Fruit fly (Drosophila melanogaster) whole organism, embryonic: Measurements from ENCODE around the gene CG14947.

Experiments
- Awh ChIP-seq: fragments of 200-800 bp; sonication (Bioruptor generic); IDR thresholded peaks from 2 replicates; pipeline ENCODE4, ENCODE4 v1.3.6; 2022; ENCODE audit warnings: missing biosample characterization, missing genetic modification characterization
- CG1024 ChIP-seq: fragments of 200-800 bp; sonication (Bioruptor generic); IDR thresholded peaks from 2 replicates; pipeline ENCODE4 v1.3.6; 2022; ENCODE audit warnings: missing biosample characterization, missing genetic modification characterization
- CG11456 ChIP-seq: fragments of 200-800 bp; sonication (Bioruptor generic); IDR thresholded peaks from 3 replicates; pipeline ENCODE4 v1.3.6; 2022; ENCODE audit warnings: missing biosample characterization, missing genetic modification characterization
- CG12104 ChIP-seq: fragments of 200-800 bp; sonication (Bioruptor generic); optimal IDR thresholded peaks from 3 replicates; lab custom pipeline; 2016; ENCODE audit warnings: missing biosample characterization, missing genetic modification characterization
- CG12659 ChIP-seq: fragments of 200-800 bp; sonication (Bioruptor generic); optimal IDR thresholded peaks from 3 replicates; lab custom pipeline; 2017; ENCODE audit warnings: mild to moderate bottlenecking, missing biosample characterization, missing genetic modification reagents, missing genetic modification characterization
- CG15011 ChIP-seq: fragments of 200-800 bp; sonication (Bioruptor generic); optimal IDR thresholded peaks from 3 replicates; lab custom pipeline; 2018; ENCODE audit warnings: missing biosample characterization, mild to moderate bottlenecking, missing genetic modification characterization
- CG15073 ChIP-seq: fragments of 200-800 bp; sonication (Bioruptor generic); optimal IDR thresholded peaks from 2 replicates; lab custom pipeline; 2016; ENCODE audit warnings: missing biosample characterization, missing genetic modification characterization
- CG15514 ChIP-seq: fragments of 200-800 bp; sonication (Bioruptor generic); optimal IDR thresholded peaks from 3 replicates; lab custom pipeline; 2017; ENCODE audit warnings: missing biosample characterization, missing genetic modification characterization, mild to moderate bottlenecking, moderate library complexity, missing genetic modification reagents
- CG18262 ChIP-seq: fragments of 200-800 bp; optimal IDR thresholded peaks from 3 replicates; lab custom pipeline; 2019; ENCODE audit warnings: missing biosample characterization, mild to moderate bottlenecking, missing genetic modification characterization, moderate library complexity
- CG2120 ChIP-seq: fragments of 200-800 bp; sonication (Bioruptor generic); optimal IDR thresholded peaks from 3 replicates; lab custom pipeline; 2016; ENCODE audit warnings: missing biosample characterization, missing genetic modification characterization
- CG2712 ChIP-seq: fragments of 200-800 bp; optimal IDR thresholded peaks from 3 replicates; lab custom pipeline; 2019; ENCODE audit warnings: missing biosample characterization, mild to moderate bottlenecking, missing genetic modification characterization, moderate library complexity
- CG34376 ChIP-seq: fragments of 200-800 bp; sonication (Bioruptor generic); optimal IDR thresholded peaks from 2 replicates; lab custom pipeline; 2018; ENCODE audit warnings: missing biosample characterization, mild to moderate bottlenecking, missing genetic modification characterization
- CG3995 ChIP-seq: fragments of 200-800 bp; sonication (Bioruptor generic); optimal IDR thresholded peaks from 3 replicates; lab custom pipeline; 2016; ENCODE audit warnings: missing biosample characterization, missing genetic modification characterization
- CG7745 ChIP-seq: fragments of 200-800 bp; sonication (Bioruptor generic); optimal IDR thresholded peaks from 2 replicates; lab custom pipeline; 2018; ENCODE audit warnings: missing biosample characterization, mild to moderate bottlenecking, missing genetic modification characterization, moderate library complexity
- CG8290 ChIP-seq, 3 experiments: fragments of 200-800 bp; sonication (Bioruptor generic); optimal IDR thresholded peaks; 2 replicates each; lab custom pipeline; 2016 to 2019; ENCODE audit warnings: missing biosample characterization in 3 of 3, missing genetic modification characterization in 3 of 3, mild to moderate bottlenecking in 2 of 3, moderate library complexity in 1 of 3
- CG9797 ChIP-seq: fragments of 200-800 bp; sonication (Bioruptor generic); optimal IDR thresholded peaks from 3 replicates; lab custom pipeline; 2018; ENCODE audit warnings: missing biosample characterization, mild to moderate bottlenecking, missing genetic modification characterization
- CHES-1-like ChIP-seq: fragments of 200-800 bp; sonication (Bioruptor generic); optimal IDR thresholded peaks from 2 replicates; lab custom pipeline; 2016; ENCODE audit warnings: missing biosample characterization, missing genetic modification characterization
- D ChIP-seq, 2 experiments: fragments of 200-800 bp in 1 of 2; fragments of >200 bp in 1 of 2; sonication (Bioruptor generic) in 1 of 2; optimal IDR thresholded peaks; 2 replicates in 1 of 2; 3 replicates in 1 of 2; lab custom pipeline; 2017; ENCODE audit warnings: mild to moderate bottlenecking in 1 of 2, missing biosample characterization in 1 of 2, missing genetic modification characterization in 1 of 2, missing genetic modification reagents in 1 of 2
- Dll ChIP-seq: fragments of 200-800 bp; sonication (Bioruptor generic); IDR thresholded peaks from 4 replicates; pipeline ENCODE4 v1.3.6; 2022; ENCODE audit warnings: missing biosample characterization, missing genetic modification characterization; ENCODE audit not compliant: partially characterized antibody
- Dp ChIP-seq: fragments of 200-800 bp; sonication (Bioruptor generic); optimal IDR thresholded peaks from 2 replicates; lab custom pipeline; 2018; ENCODE audit warnings: missing biosample characterization, mild to moderate bottlenecking, missing genetic modification characterization, moderate library complexity
- E2f2 ChIP-seq: fragments of 200-800 bp; sonication (Bioruptor generic); IDR thresholded peaks from 2 replicates; pipeline ENCODE4 v1.3.6; 2022; ENCODE audit warnings: missing biosample characterization, missing genetic modification characterization
- Ets97D ChIP-seq: fragments of 200-800 bp; sonication (Bioruptor generic); optimal IDR thresholded peaks from 3 replicates; lab custom pipeline; 2016; ENCODE audit warnings: missing biosample characterization, missing genetic modification characterization
- Fer2 ChIP-seq: fragments of 200-800 bp; sonication (Bioruptor generic); optimal IDR thresholded peaks from 2 replicates; lab custom pipeline; 2018; ENCODE audit warnings: missing biosample characterization, mild to moderate bottlenecking, missing genetic modification characterization, moderate library complexity
- GATAe ChIP-seq: fragments of 200-800 bp; sonication (Bioruptor generic); conservative IDR thresholded peaks from 2 replicates; pipeline ENCODE4 v1.3.6; 2022; ENCODE audit warnings: missing biosample characterization, missing genetic modification characterization
- HHEX ChIP-seq: fragments of 200-800 bp; sonication (Bioruptor generic); optimal IDR thresholded peaks from 3 replicates; lab custom pipeline; 2017; ENCODE audit warnings: missing biosample characterization, mild to moderate bottlenecking, missing genetic modification characterization, missing genetic modification reagents
- HmgZ ChIP-seq: fragments of 200-800 bp; sonication (Bioruptor generic); optimal IDR thresholded peaks from 2 replicates; lab custom pipeline; 2018; ENCODE audit warnings: missing biosample characterization, mild to moderate bottlenecking, missing genetic modification characterization
- Hr78 ChIP-seq, 2 experiments: fragments of 200-800 bp in 1 of 2; fragments of >200 bp in 1 of 2; sonication (Bioruptor generic) in 1 of 2; optimal IDR thresholded peaks; 2 replicates each; lab custom pipeline; 2017 to 2019; ENCODE audit warnings: missing biosample characterization in 2 of 2, missing genetic modification characterization in 2 of 2, mild to moderate bottlenecking in 1 of 2, moderate library complexity in 1 of 2
- MESR4 ChIP-seq: fragments of 200-800 bp; sonication (Bioruptor generic); optimal IDR thresholded peaks from 2 replicates; lab custom pipeline; 2018; ENCODE audit warnings: missing biosample characterization, mild to moderate bottlenecking, missing genetic modification characterization, moderate library complexity
- Meics ChIP-seq: fragments of 200-800 bp; sonication (Bioruptor generic); optimal IDR thresholded peaks from 2 replicates; lab custom pipeline; 2017; ENCODE audit warnings: missing biosample characterization, mild to moderate bottlenecking, missing genetic modification characterization
- Myb ChIP-seq: fragments of 200-800 bp; sonication (Bioruptor generic); optimal IDR thresholded peaks from 2 replicates; lab custom pipeline; 2016; ENCODE audit warnings: missing biosample characterization, missing genetic modification characterization
- Sry-δ ChIP-seq: fragments of 200-800 bp; sonication (Bioruptor generic); optimal IDR thresholded peaks from 2 replicates; lab custom pipeline; 2016; ENCODE audit warnings: missing biosample characterization, missing genetic modification characterization
- Taf1 ChIP-seq: fragments of 200-800 bp; sonication (Bioruptor generic); IDR thresholded peaks from 2 replicates; pipeline ENCODE4 v1.3.6; 2022; ENCODE audit warnings: missing biosample characterization, missing genetic modification characterization
- Xbp1 ChIP-seq: fragments of 200-800 bp; sonication (Bioruptor generic); optimal IDR thresholded peaks from 3 replicates; lab custom pipeline; 2016; ENCODE audit warnings: missing biosample characterization, mild to moderate bottlenecking, missing genetic modification characterization
- Xrp1 ChIP-seq: fragments of 200-800 bp; sonication (Bioruptor generic); IDR thresholded peaks from 2 replicates; pipeline ENCODE4 v1.3.6; 2022; ENCODE audit warnings: missing biosample characterization, missing genetic modification characterization
- bowl ChIP-seq: fragments of 200-800 bp; sonication (Bioruptor generic); IDR thresholded peaks from 2 replicates; pipeline ENCODE4 v1.3.6; 2022; ENCODE audit warnings: missing biosample characterization, missing genetic modification characterization
- en ChIP-seq: fragments of 200-800 bp; sonication (Bioruptor generic); optimal IDR thresholded peaks from 2 replicates; lab custom pipeline; 2016; ENCODE audit warnings: missing biosample characterization, missing genetic modification characterization
- gfzf ChIP-seq: fragments of 200-800 bp; sonication (Bioruptor generic); optimal IDR thresholded peaks from 2 replicates; lab custom pipeline; 2016; ENCODE audit warnings: missing biosample characterization, mild to moderate bottlenecking, missing genetic modification characterization, moderate library complexity
- hbn ChIP-seq: fragments of 200-800 bp; sonication (Bioruptor generic); IDR thresholded peaks from 2 replicates; pipeline ENCODE4 v1.3.6; 2022; ENCODE audit warnings: missing biosample characterization, missing genetic modification characterization; ENCODE audit not compliant: partially characterized antibody
- inv ChIP-seq: fragments of 200-800 bp; sonication (Bioruptor generic); IDR thresholded peaks from 2 replicates; pipeline ENCODE4 v1.3.6; 2022; ENCODE audit warnings: missing biosample characterization, missing genetic modification characterization; ENCODE audit not compliant: partially characterized antibody
- mam ChIP-seq: fragments of 200-800 bp; sonication (Bioruptor generic); optimal IDR thresholded peaks from 3 replicates; lab custom pipeline; 2016; ENCODE audit warnings: missing biosample characterization, missing genetic modification characterization
- nerfin-1 ChIP-seq: fragments of 200-800 bp; sonication (Bioruptor generic); optimal IDR thresholded peaks from 3 replicates; lab custom pipeline; 2019; ENCODE audit warnings: missing biosample characterization, mild to moderate bottlenecking, missing genetic modification characterization, moderate library complexity
- nmo ChIP-seq: fragments of 200-800 bp; sonication (Bioruptor generic); optimal IDR thresholded peaks from 2 replicates; lab custom pipeline; 2018; ENCODE audit warnings: missing biosample characterization, mild to moderate bottlenecking, missing genetic modification characterization, moderate library complexity
- pnt ChIP-seq: fragments of 200-800 bp; sonication (Bioruptor generic); optimal IDR thresholded peaks from 3 replicates; lab custom pipeline; 2016; ENCODE audit warnings: missing biosample characterization, missing genetic modification characterization
- pzg ChIP-seq: fragments of 200-800 bp; sonication (Bioruptor generic); optimal IDR thresholded peaks from 3 replicates; lab custom pipeline; 2018; ENCODE audit warnings: missing biosample characterization, mild to moderate bottlenecking, missing genetic modification characterization, moderate library complexity
- tap ChIP-seq: fragments of 200-800 bp; optimal IDR thresholded peaks from 3 replicates; lab custom pipeline; 2019; ENCODE audit warnings: missing biosample characterization, mild to moderate bottlenecking, missing genetic modification characterization, moderate library complexity
- toy ChIP-seq: fragments of 200-800 bp; sonication (Bioruptor generic); IDR thresholded peaks from 2 replicates; pipeline ENCODE4 v1.3.6; 2022; ENCODE audit warnings: missing biosample characterization, missing genetic modification characterization
- twi ChIP-seq: fragments of 200-800 bp; optimal IDR thresholded peaks from 2 replicates; lab custom pipeline; 2019; ENCODE audit warnings: missing biosample characterization, mild to moderate bottlenecking, missing genetic modification characterization, moderate library complexity
- wek ChIP-seq: fragments of 200-800 bp; sonication (Bioruptor generic); optimal IDR thresholded peaks from 3 replicates; lab custom pipeline; 2018; ENCODE audit warnings: missing biosample characterization, mild to moderate bottlenecking, missing genetic modification characterization, moderate library complexity

Gene CG14947

DNA sequence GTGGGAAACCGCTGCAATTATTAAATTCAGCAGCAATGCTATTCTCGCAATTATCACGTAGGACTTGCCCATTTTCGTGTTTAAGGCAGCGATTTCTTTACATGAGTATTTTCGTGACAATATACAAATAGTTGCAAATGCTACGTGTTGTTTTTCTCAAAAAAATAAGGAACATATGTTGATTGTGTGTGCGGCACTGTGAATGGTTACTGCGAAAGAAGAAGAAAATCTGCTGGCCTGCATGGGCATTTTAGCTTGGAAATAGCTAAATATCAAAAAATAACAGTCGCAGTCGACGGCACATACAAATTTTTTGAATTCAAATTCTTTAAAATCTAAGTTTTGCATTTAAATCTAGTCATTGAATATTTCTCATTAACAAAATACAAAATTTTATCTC lies 35.4 kb upstream of the CG14947 start, which contains the start of gene CG6766 (continued):
- peak; percentile 68 for TF ChIP-seq pzg (GFP tag; lab: Kevin White, UChicago)
- TF ChIP-seq HmgZ (tag; lab: Kevin White, UChicago) = peak; percentile 64
- TF ChIP-seq Sry-δ (GFP tag; lab: Kevin White, UChicago) = peak; percentile 35
- no peak for TF ChIP-seq hbn (GFP tag; lab: Robert Waterston, UW)
- TF ChIP-seq E2f2 = peak; percentile 49
- peak; percentile 29; the same call in 1 of the 4 replicates for TF ChIP-seq Dll (GFP tag; lab: Robert Waterston, UW)
- TF ChIP-seq nerfin-1 (tag; lab: Kevin White, UChicago) = peak; percentile 91
- TF ChIP-seq CG1024 = no peak
- TF ChIP-seq CG2120 (GFP tag; lab: Kevin White, UChicago) = peak; percentile 32
- TF ChIP-seq Hr78 (GFP tag; optimal IDR thresholded peaks at IDR 0.05; lab: Kevin White, UChicago) = no peak
- no peak for TF ChIP-seq CG7745 (tag; lab: Kevin White, UChicago)
- peak; percentile 87 for TF ChIP-seq Myb (GFP tag; lab: Kevin White, UChicago)
- peak; percentile 9 for TF ChIP-seq CG34376 (GFP tag; lab: Kevin White, UChicago)
- TF ChIP-seq gfzf (GFP tag; lab: Kevin White, UChicago) = peak; percentile 27
- TF ChIP-seq CG12104 = no peak
- peak; percentile 77 for TF ChIP-seq twi (tag; lab: Kevin White, UChicago)
- peak; percentile 5 for TF ChIP-seq CHES-1-like
- TF ChIP-seq CG3995 (GFP tag; lab: Kevin White, UChicago) = peak; percentile 2
- peak; percentile 3 for TF ChIP-seq Ets97D (GFP tag; lab: Kevin White, UChicago)
- TF ChIP-seq wek (GFP tag; lab: Kevin White, UChicago) = no peak
- no peak for TF ChIP-seq Taf1
- TF ChIP-seq Dp (GFP tag; lab: Kevin White, UChicago) = peak; percentile 42
- no peak for TF ChIP-seq Meics
- peak; percentile 15 for TF ChIP-seq CG2712 (tag; lab: Kevin White, UChicago)
- TF ChIP-seq Xbp1 (GFP tag; lab: Kevin White, UChicago) = peak; percentile 72
- TF ChIP-seq CG12659 (GFP tag; lab: Kevin White, UChicago) = peak; percentile 31
- TF ChIP-seq CG15073 (GFP tag; lab: Kevin White, UChicago) = peak; percentile 41
- no peak for TF ChIP-seq Xrp1 (GFP tag; lab: Robert Waterston, UW)
- peak; percentile 23 for TF ChIP-seq CG15514 (GFP tag; lab: Kevin White, UChicago)
- TF ChIP-seq GATAe = no peak
- peak; percentile 60 for TF ChIP-seq MESR4
- TF ChIP-seq nmo (GFP tag; lab: Kevin White, UChicago) = peak; percentile 52
- TF ChIP-seq, all 482 proteins: peak for 49

- TF ChIP-seq pnt (GFP tag; lab: Kevin White, UChicago) = peak; percentile 74
- TF ChIP-seq toy (GFP tag; lab: Robert Waterston, UW) = no peak
- peak; percentile 53 for TF ChIP-seq Fer2 (tag; lab: Kevin White, UChicago)
- no peak for TF ChIP-seq CG9797 (GFP tag; lab: Kevin White, UChicago)
- TF ChIP-seq CG8290 (GFP tag; optimal IDR thresholded peaks at IDR 0.05; lab: Kevin White, UChicago) = peak; percentile 74
- peak; percentile 84 to 93 for TF ChIP-seq CG8290 (tag; optimal IDR thresholded peaks at IDR 0.05; lab: Kevin White, UChicago)
- peak; percentile 65; the same call in 2 of the 3 replicates for TF ChIP-seq CG11456 (GFP tag; lab: Robert Waterston, UW)
- no peak for TF ChIP-seq D (optimal IDR thresholded peaks at IDR 0.05; lab: Kevin White, UChicago)
- peak; percentile 83 for TF ChIP-seq D (GFP tag; optimal IDR thresholded peaks at IDR 0.05; lab: Kevin White, UChicago)
- TF ChIP-seq inv (GFP tag; lab: Robert Waterston, UW) = no peak
- peak; percentile 77 for TF ChIP-seq en (GFP tag; lab: Kevin White, UChicago)
- peak; percentile 76 for TF ChIP-seq tap
- peak; percentile 92 for TF ChIP-seq HHEX (GFP tag; lab: Kevin White, UChicago)
- peak; percentile 37 for TF ChIP-seq mam (GFP tag; lab: Kevin White, UChicago)
- no peak for TF ChIP-seq bowl (GFP tag; lab: Robert Waterston, UW)
- peak; percentile 76 for TF ChIP-seq CG15011 (GFP tag; lab: Kevin White, UChicago)
- peak; percentile 80 for TF ChIP-seq Awh
- peak; percentile 71 for TF ChIP-seq CG18262 (tag; lab: Kevin White, UChicago)
Measured at dm6 chr2L:12044613-12045350, 31.1 kb upstream of the CG14947 start, which contains the start of gene CG6785. CG6785 (minus strand) TSS chr2L:12045200.
